Worm (Caenorhabditis elegans): Measurements from ENCODE around the gene C03A3.2.

- no peak for TF ChIP-seq ceh-83 (GFP tag; optimal IDR thresholded peaks at IDR 0.05)
- no peak for TF ChIP-seq mep-1 (tag; optimal IDR thresholded peaks at IDR 0.05)
- no peak for TF ChIP-seq unc-62 (GFP tag; optimal IDR thresholded peaks at IDR 0.05)
- no peak for TF ChIP-seq lin-13 (tag; optimal IDR thresholded peaks at IDR 0.05)
- no peak for TF ChIP-seq drap-1 (GFP tag; optimal IDR thresholded peaks at IDR 0.05)
Observed at ce11 chrX:11250983-11251382, 11.7 kb upstream of the C03A3.2 start.

All from whole organism, mixed stage, embryonic.